Worm (Caenorhabditis elegans) whole organism, L3 larva: ENCODE results near the gene Y9C9A.8.

Source experiments
- ceh-82 ChIP-seq: fragments of 150-350 bp; optimal IDR thresholded peaks from 2 replicates; lab custom pipeline; 2014; ENCODE audit warnings: missing biosample characterization, missing genetic modification characterization
- lin-15B ChIP-seq: fragments of 150-350 bp; optimal IDR thresholded peaks from 2 replicates; lab custom pipeline; 2014; ENCODE audit warnings: missing biosample characterization, missing genetic modification characterization
- mdl-1 ChIP-seq: fragments of 150-350 bp; optimal IDR thresholded peaks from 2 replicates; lab custom pipeline; 2014; ENCODE audit warnings: missing biosample characterization, missing genetic modification characterization
- nhr-77 ChIP-seq: fragments of 150-350 bp; optimal IDR thresholded peaks from 2 replicates; lab custom pipeline; 2014; ENCODE audit warnings: missing biosample characterization, missing genetic modification characterization
- unc-39 ChIP-seq: sonication (generic microtip); optimal IDR thresholded peaks from 4 replicates; lab custom pipeline; 2017; ENCODE audit warnings: missing biosample characterization, missing genetic modification characterization

ce11 chrIV:4960623-4961022, 30.5 kb downstream of the Y9C9A.8 start, which contains the start of gene str-164:
- no peak for TF ChIP-seq ceh-82 (tag; lab: Kevin White, UChicago)
- TF ChIP-seq lin-15B (tag; lab: Kevin White, UChicago), result no peak
- TF ChIP-seq mdl-1 (tag; lab: Kevin White, UChicago), result no peak
- TF ChIP-seq nhr-77 (tag; lab: Kevin White, UChicago), result no peak
- TF ChIP-seq unc-39 (tag; lab: Kevin White, UChicago), result no peak
